Worm (Caenorhabditis elegans): ENCODE data around the gene flcn-1.
A peak's percentile ranks its signal among the peaks of the same experiment; 100 is the strongest.

The flcn-1 gene

DNA sequence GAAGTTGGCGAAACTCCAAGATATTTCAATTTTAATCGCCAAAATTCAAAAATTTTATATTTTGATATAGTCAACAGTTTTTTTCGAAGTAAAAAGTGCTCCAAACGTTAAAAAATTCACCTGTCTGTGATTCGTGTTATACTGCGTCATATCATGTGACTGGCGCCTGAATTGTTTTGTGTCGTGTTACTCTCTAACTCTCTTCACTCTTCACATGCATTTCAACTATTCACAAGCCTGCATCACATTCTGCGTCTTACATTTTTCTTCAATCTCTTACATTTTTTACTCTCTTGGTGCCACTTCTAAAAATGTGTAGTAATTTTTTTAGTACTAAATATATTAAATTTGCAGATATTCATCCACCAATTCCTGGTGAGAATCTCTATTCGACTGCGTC, at the start of gene flcn-1:
Gene flcn-1 (plus strand): TSS at position 348 of the 400 bp plus-strand sequence.
- TF ChIP-seq snpc-4 (tag; optimal IDR thresholded peaks at IDR 0.05) (peak; percentile 2), blmp-1 (tag; optimal IDR thresholded peaks at IDR 0.05; ENCODE audit: insufficient read depth) (no peak), fos-1 (tag; optimal IDR thresholded peaks at IDR 0.05) (peak; percentile 11), ztf-1 (GFP tag; conservative IDR thresholded peaks at IDR 0.05) (no peak), nhr-6 (tag; optimal IDR thresholded peaks at IDR 0.05) (peak; percentile 66), C34F6.9 (tag; optimal IDR thresholded peaks at IDR 0.05) (peak; percentile 80), elt-1 (tag; optimal IDR thresholded peaks at IDR 0.05) (no peak), lsy-2 (tag; optimal IDR thresholded peaks at IDR 0.05) (peak in 1 of 2 experiments; percentile 66), F13H6.1 (tag; optimal IDR thresholded peaks at IDR 0.05) (peak; percentile 59), Y55F3AM.14 (GFP tag; optimal IDR thresholded peaks at IDR 0.05) (no peak), nhr-129 (tag; optimal IDR thresholded peaks at IDR 0.05) (peak; percentile 63), mdl-1 (tag; optimal IDR thresholded peaks at IDR 0.05) (no peak), ZK546.5 (tag; optimal IDR thresholded peaks at IDR 0.05) (no peak), R02D3.7 (tag; optimal IDR thresholded peaks at IDR 0.05) (no peak), alr-1 (tag; optimal IDR thresholded peaks at IDR 0.05) (no peak), gmeb-1 (tag; optimal IDR thresholded peaks at IDR 0.05) (no peak), sma-9 (GFP tag; optimal IDR thresholded peaks at IDR 0.05) (peak; percentile 77), sma-9 (tag; optimal IDR thresholded peaks at IDR 0.05) (no peak), nhr-10 (tag; optimal IDR thresholded peaks at IDR 0.05) (no peak), nhr-11 (tag; optimal IDR thresholded peaks at IDR 0.05) (no peak), crh-2 (tag; optimal IDR thresholded peaks at IDR 0.05) (peak; percentile 59), zag-1 (tag; optimal IDR thresholded peaks at IDR 0.05) (no peak), peb-1 (tag; optimal IDR thresholded peaks at IDR 0.05) (no peak), egl-27 (tag; optimal IDR thresholded peaks at IDR 0.05) (no peak), lin-13 (GFP tag; optimal IDR thresholded peaks at IDR 0.05) (no peak), nhr-77 (tag; optimal IDR thresholded peaks at IDR 0.05) (no peak), ceh-82 (tag; optimal IDR thresholded peaks at IDR 0.05) (no peak), unc-55 (GFP tag; optimal IDR thresholded peaks at IDR 0.05) (peak; percentile 45), nhr-25 (tag; optimal IDR thresholded peaks at IDR 0.05) (peak; percentile 38), skn-1 (tag; optimal IDR thresholded peaks at IDR 0.05) (peak; percentile 28), ama-1 (optimal IDR thresholded peaks at IDR 0.05) (no peak)

DNA sequence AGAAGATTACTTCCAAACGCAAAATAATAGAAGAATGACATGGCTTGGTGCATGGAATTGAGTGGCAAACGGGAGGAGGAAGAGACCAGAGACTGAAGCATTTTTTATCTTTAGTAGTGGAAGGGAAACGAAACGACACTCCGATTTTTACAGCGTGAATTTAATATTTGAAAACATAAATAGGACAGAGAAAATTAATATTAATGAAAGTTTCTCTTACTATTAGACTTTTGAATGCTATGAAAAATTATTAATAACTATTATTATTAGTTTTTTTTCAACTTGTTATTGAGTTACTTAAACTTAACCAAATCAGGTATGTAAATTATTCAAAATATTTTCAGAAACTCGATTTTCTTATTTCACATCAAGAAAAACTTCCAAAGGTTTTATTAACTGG, 48.5 kb upstream of the flcn-1 start, which contains the start of gene C44B7.7:
Gene C44B7.7 (minus strand): TSS at position 101 of the 400 bp plus-strand sequence.
- TF ChIP-seq egl-27 (tag; optimal IDR thresholded peaks at IDR 0.05) (no peak), alr-1 (tag; optimal IDR thresholded peaks at IDR 0.05) (no peak), Y55F3AM.14 (GFP tag; optimal IDR thresholded peaks at IDR 0.05) (no peak), C34F6.9 (tag; optimal IDR thresholded peaks at IDR 0.05) (no peak), mbf-1 (tag; optimal IDR thresholded peaks at IDR 0.05) (no peak), nhr-6 (tag; optimal IDR thresholded peaks at IDR 0.05) (no peak), nhr-11 (tag; optimal IDR thresholded peaks at IDR 0.05) (no peak), gmeb-1 (tag; optimal IDR thresholded peaks at IDR 0.05) (no peak)

DNA sequence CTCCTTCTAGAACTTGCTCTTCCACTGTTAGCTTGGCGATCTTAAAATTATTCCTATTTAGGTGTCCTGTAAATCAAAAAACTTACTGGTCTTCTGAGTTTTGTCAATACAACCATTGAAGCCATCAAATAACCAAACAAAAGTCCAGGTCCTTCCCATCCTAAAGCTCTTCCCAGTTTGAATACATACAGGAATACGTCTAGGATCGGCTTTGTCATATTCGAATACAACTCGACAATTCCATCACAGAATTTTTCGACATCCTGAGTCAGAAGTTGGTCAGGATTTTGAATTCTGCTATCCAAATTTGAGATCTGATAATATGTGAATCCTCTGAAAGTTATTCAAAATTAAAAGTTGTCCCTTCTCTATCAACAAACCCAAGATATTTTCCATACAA, 46.2 kb upstream of the flcn-1 start:
- TF ChIP-seq ztf-4 (tag; optimal IDR thresholded peaks at IDR 0.05) = no peak
- no peak for TF ChIP-seq nhr-11 (tag; optimal IDR thresholded peaks at IDR 0.05)
- no peak for TF ChIP-seq snpc-4 (tag; optimal IDR thresholded peaks at IDR 0.05)
- TF ChIP-seq gmeb-1 (tag; optimal IDR thresholded peaks at IDR 0.05) = no peak
- TF ChIP-seq lin-11 (tag; optimal IDR thresholded peaks at IDR 0.05) = no peak
- no peak for TF ChIP-seq unc-62 (GFP tag; optimal IDR thresholded peaks at IDR 0.05)
- TF ChIP-seq lsy-2 (tag; optimal IDR thresholded peaks at IDR 0.05) = no peak
- TF ChIP-seq dmd-4 (tag; optimal IDR thresholded peaks at IDR 0.05) = no peak
- TF ChIP-seq unc-55 (GFP tag; optimal IDR thresholded peaks at IDR 0.05) = no peak
- no peak for TF ChIP-seq nhr-237 (tag; optimal IDR thresholded peaks at IDR 0.05)
- TF ChIP-seq elt-1 (tag; optimal IDR thresholded peaks at IDR 0.05) = no peak
- no peak for TF ChIP-seq aly-2 (tag; optimal IDR thresholded peaks at IDR 0.05)
- TF ChIP-seq nhr-12 (tag; optimal IDR thresholded peaks at IDR 0.05) = no peak
- TF ChIP-seq lin-13 (GFP tag; optimal IDR thresholded peaks at IDR 0.05) = no peak
- no peak for TF ChIP-seq sma-9 (GFP tag; optimal IDR thresholded peaks at IDR 0.05)
- no peak for TF ChIP-seq sma-9 (tag; optimal IDR thresholded peaks at IDR 0.05)
- TF ChIP-seq mbf-1 (tag; optimal IDR thresholded peaks at IDR 0.05) = no peak

- TF ChIP-seq F13H6.1 (tag; optimal IDR thresholded peaks at IDR 0.05) (no peak), fos-1 (tag; optimal IDR thresholded peaks at IDR 0.05) (peak; percentile 77)
Observed at ce11 chrII:6883716-6884115, 44.8 kb upstream of the flcn-1 start, which contains the start of gene pmp-1. Gene pmp-1, minus strand, starts transcription at chrII:6883754.

Measured in whole organism, L2 larva.